Worm (Caenorhabditis elegans) whole organism, L4 larva: ENCODE measurements around the gene msp-55.

Experiments used
- F44E2.7 ChIP-seq: fragments of 200-800 bp; sonication (Bioruptor generic); IDR thresholded peaks from 2 replicates; pipeline ENCODE4 v2.1.2; 2022; ENCODE audit warnings: missing genetic modification characterization, missing compliant biosample characterization
- R02D3.7 ChIP-seq: fragments of 150-350 bp; sonication (generic microtip); optimal IDR thresholded peaks from 3 replicates; lab custom pipeline; 2014; ENCODE audit warnings: missing biosample characterization, missing genetic modification characterization
- Y5F2A.4 ChIP-seq: fragments of 200-800 bp; sonication (Bioruptor generic); optimal IDR thresholded peaks from 2 replicates; lab custom pipeline; 2018; ENCODE audit warnings: mild to moderate bottlenecking, missing genetic modification characterization, missing compliant biosample characterization
- ZK337.2 ChIP-seq: fragments of 200-800 bp; sonication (Bioruptor generic); IDR thresholded peaks from 2 replicates; pipeline ENCODE4 v1.3.6; 2022; ENCODE audit warnings: missing genetic modification reagents, missing genetic modification characterization, missing compliant biosample characterization
- aha-1 ChIP-seq: fragments of 150-350 bp; peaks from one replicate; lab custom pipeline; 2014; ENCODE audit warnings: missing biosample characterization, missing genetic modification characterization
- ces-1 ChIP-seq: fragments of 150-350 bp; sonication (generic microtip); optimal IDR thresholded peaks from 4 replicates; lab custom pipeline; 2014; ENCODE audit warnings: missing biosample characterization, missing genetic modification reagents, missing genetic modification characterization
- ctbp-1 ChIP-seq: fragments of 200-800 bp; sonication (Bioruptor generic); IDR thresholded peaks from 2 replicates; pipeline ENCODE4 v1.3.6; 2022; ENCODE audit warnings: missing genetic modification reagents, missing genetic modification characterization, missing compliant biosample characterization
- daf-16 ChIP-seq, 3 experiments: sonication (generic microtip); optimal IDR thresholded peaks; 2 replicates each; lab custom pipeline; 2016 to 2017; ENCODE audit warnings: missing genetic modification characterization in 3 of 3, missing genetic modification reagents in 3 of 3, mild to moderate bottlenecking in 2 of 3, missing compliant biosample characterization in 2 of 3, missing biosample characterization in 1 of 3, moderate library complexity in 1 of 3
- daf-19 ChIP-seq: fragments of 200-800 bp; sonication (Bioruptor generic); conservative IDR thresholded peaks from 2 replicates; pipeline ENCODE4 v1.3.6; 2022; ENCODE audit warnings: missing genetic modification characterization, missing compliant biosample characterization
- dmd-6 ChIP-seq: fragments of 200-800 bp; sonication (Bioruptor generic); IDR thresholded peaks from 2 replicates; pipeline ENCODE4 v1.3.6; 2022; ENCODE audit warnings: missing genetic modification reagents, missing genetic modification characterization, missing compliant biosample characterization
- dmd-8 ChIP-seq: fragments of 200-800 bp; sonication (Bioruptor generic); IDR thresholded peaks from 2 replicates; pipeline ENCODE4 v1.3.6; 2022; ENCODE audit warnings: missing genetic modification characterization, missing compliant biosample characterization
- dve-1 ChIP-seq: sonication (generic microtip); optimal IDR thresholded peaks from 2 replicates; lab custom pipeline; 2017; ENCODE audit warnings: antibody characterized with exemption, mild to moderate bottlenecking, missing genetic modification characterization, missing compliant biosample characterization; ENCODE audit not compliant: insufficient read depth
- fkh-10 ChIP-seq: fragments of 150-350 bp; optimal IDR thresholded peaks from 2 replicates; lab custom pipeline; 2014; ENCODE audit warnings: missing biosample characterization, missing genetic modification reagents, missing genetic modification characterization
- gei-8 ChIP-seq: fragments of 200-800 bp; sonication (Bioruptor generic); optimal IDR thresholded peaks from 2 replicates; lab custom pipeline; 2018; ENCODE audit warnings: mild to moderate bottlenecking, missing genetic modification characterization, missing compliant biosample characterization
- hif-1 ChIP-seq, 2 experiments: sonication (generic microtip); optimal IDR thresholded peaks; 2 replicates each; lab custom pipeline; 2016 to 2017; ENCODE audit warnings: missing compliant biosample characterization in 2 of 2, missing genetic modification characterization in 2 of 2, missing genetic modification reagents in 2 of 2, missing genotype in 2 of 2, mild to moderate bottlenecking in 1 of 2
- hlh-11 ChIP-seq: fragments of 200-800 bp; sonication (Bioruptor generic); optimal IDR thresholded peaks from 2 replicates; lab custom pipeline; 2018; ENCODE audit warnings: mild to moderate bottlenecking, missing genetic modification characterization, missing compliant biosample characterization
- hlh-30 ChIP-seq: sonication (generic microtip); optimal IDR thresholded peaks from 2 replicates; lab custom pipeline; 2017; ENCODE audit warnings: antibody characterized with exemption, mild to moderate bottlenecking, missing genetic modification characterization, missing compliant biosample characterization; ENCODE audit not compliant: insufficient read depth
- hmg-1.1 ChIP-seq: fragments of 200-800 bp; sonication (Bioruptor generic); IDR thresholded peaks from 2 replicates; pipeline ENCODE4 v1.3.6; 2022; ENCODE audit warnings: missing genetic modification reagents, missing genetic modification characterization, missing compliant biosample characterization
- lin-13 ChIP-seq: fragments of 150-350 bp; optimal IDR thresholded peaks from 2 replicates; lab custom pipeline; 2014; ENCODE audit warnings: missing biosample characterization, missing genetic modification reagents, missing genetic modification characterization
- lin-15B ChIP-seq: fragments of 150-350 bp; sonication (generic microtip); optimal IDR thresholded peaks from 3 replicates; lab custom pipeline; 2014; ENCODE audit warnings: missing biosample characterization, missing genetic modification characterization
- lsy-2 ChIP-seq, 2 experiments: fragments of 150-350 bp in 1 of 2; sonication (generic microtip) in 1 of 2; optimal IDR thresholded peaks; 2 replicates each; lab custom pipeline; 2014 to 2017; ENCODE audit warnings: missing biosample characterization in 2 of 2, missing genetic modification characterization in 2 of 2
- mdl-1 ChIP-seq, 2 experiments: fragments of 150-350 bp in 1 of 2; sonication (generic microtip) in 1 of 2; optimal IDR thresholded peaks; 2 replicates each; lab custom pipeline; 2014 to 2017; ENCODE audit warnings: missing biosample characterization in 2 of 2, missing genetic modification characterization in 2 of 2
- mep-1 ChIP-seq: fragments of 150-350 bp; sonication (generic microtip); optimal IDR thresholded peaks from 3 replicates; lab custom pipeline; 2014; ENCODE audit warnings: missing biosample characterization, missing genetic modification characterization
- mxl-2 ChIP-seq: fragments of 200-800 bp; sonication (Bioruptor generic); conservative IDR thresholded peaks from 2 replicates; pipeline ENCODE4 v1.3.6; 2022; ENCODE audit warnings: missing genetic modification reagents, missing genetic modification characterization, missing compliant biosample characterization
- nhr-10 ChIP-seq: fragments of 150-350 bp; optimal IDR thresholded peaks from 2 replicates; lab custom pipeline; 2014; ENCODE audit warnings: missing biosample characterization, missing genetic modification characterization
- nhr-237 ChIP-seq: sonication (generic microtip); optimal IDR thresholded peaks from 2 replicates; lab custom pipeline; 2017; ENCODE audit warnings: missing biosample characterization, missing genetic modification characterization
- nhr-28 ChIP-seq: fragments of 150-350 bp; optimal IDR thresholded peaks from 2 replicates; lab custom pipeline; 2014; ENCODE audit warnings: missing biosample characterization, missing genetic modification characterization
- nhr-6 ChIP-seq: fragments of 150-350 bp; optimal IDR thresholded peaks from 2 replicates; lab custom pipeline; 2014; ENCODE audit warnings: missing biosample characterization, missing genetic modification characterization
- php-3 ChIP-seq: fragments of 200-800 bp; sonication (Bioruptor generic); IDR thresholded peaks from 2 replicates; pipeline ENCODE4 v1.3.6; 2022; ENCODE audit warnings: missing genetic modification reagents, missing genetic modification characterization, missing compliant biosample characterization
- pqm-1 ChIP-seq: sonication (generic microtip); optimal IDR thresholded peaks from 2 replicates; lab custom pipeline; 2017; ENCODE audit warnings: missing biosample characterization, missing genetic modification characterization
- rbr-2 ChIP-seq: sonication (generic microtip); optimal IDR thresholded peaks from 2 replicates; lab custom pipeline; 2016; ENCODE audit warnings: missing genotype, missing genetic modification characterization, missing compliant biosample characterization
- sdz-12 ChIP-seq: fragments of 200-800 bp; sonication (Bioruptor generic); optimal IDR thresholded peaks from 2 replicates; lab custom pipeline; 2018; ENCODE audit warnings: mild to moderate bottlenecking, missing genetic modification characterization, missing compliant biosample characterization
- tag-97 ChIP-seq: fragments of 200-800 bp; sonication (Bioruptor generic); IDR thresholded peaks from 2 replicates; pipeline ENCODE4 v1.3.6; 2022; ENCODE audit warnings: missing genetic modification characterization, missing compliant biosample characterization
- unc-130 ChIP-seq: sonication (generic microtip); optimal IDR thresholded peaks from 2 replicates; lab custom pipeline; 2016; ENCODE audit warnings: missing genetic modification reagents, missing genetic modification characterization, missing compliant biosample characterization
- unc-62 ChIP-seq, 3 experiments: fragments of 150-350 bp in 1 of 3; sonication (generic microtip); optimal IDR thresholded peaks in 2 of 3; peaks in 1 of 3; 1 replicate in 1 of 3; 2 replicates in 2 of 3; lab custom pipeline; 2014 to 2017; ENCODE audit warnings: missing biosample characterization in 3 of 3, missing genetic modification characterization in 3 of 3, missing genetic modification reagents in 3 of 3, missing genotype in 1 of 3
- vab-7 ChIP-seq: fragments of 200-800 bp; sonication (Bioruptor generic); IDR thresholded peaks from 2 replicates; pipeline ENCODE4 v1.3.6; 2022; ENCODE audit warnings: missing genetic modification reagents, missing genetic modification characterization, missing compliant biosample characterization
- zfp-3 ChIP-seq: fragments of 200-800 bp; sonication (Bioruptor generic); conservative IDR thresholded peaks from 2 replicates; pipeline ENCODE4 v1.3.6; 2022; ENCODE audit warnings: missing genetic modification reagents, missing genetic modification characterization, missing compliant biosample characterization
- zip-11 ChIP-seq: fragments of 200-800 bp; sonication (Bioruptor generic); IDR thresholded peaks from 2 replicates; pipeline ENCODE4 v1.3.6; 2022; ENCODE audit warnings: missing genetic modification characterization, missing compliant biosample characterization
- zip-2 ChIP-seq: fragments of 150-350 bp; optimal IDR thresholded peaks from 2 replicates; lab custom pipeline; 2014; ENCODE audit warnings: missing biosample characterization, missing genetic modification characterization
- ztf-7 ChIP-seq: fragments of 150-350 bp; optimal IDR thresholded peaks from 2 replicates; lab custom pipeline; 2014; ENCODE audit warnings: missing biosample characterization, missing genetic modification characterization

Gene msp-55

DNA sequence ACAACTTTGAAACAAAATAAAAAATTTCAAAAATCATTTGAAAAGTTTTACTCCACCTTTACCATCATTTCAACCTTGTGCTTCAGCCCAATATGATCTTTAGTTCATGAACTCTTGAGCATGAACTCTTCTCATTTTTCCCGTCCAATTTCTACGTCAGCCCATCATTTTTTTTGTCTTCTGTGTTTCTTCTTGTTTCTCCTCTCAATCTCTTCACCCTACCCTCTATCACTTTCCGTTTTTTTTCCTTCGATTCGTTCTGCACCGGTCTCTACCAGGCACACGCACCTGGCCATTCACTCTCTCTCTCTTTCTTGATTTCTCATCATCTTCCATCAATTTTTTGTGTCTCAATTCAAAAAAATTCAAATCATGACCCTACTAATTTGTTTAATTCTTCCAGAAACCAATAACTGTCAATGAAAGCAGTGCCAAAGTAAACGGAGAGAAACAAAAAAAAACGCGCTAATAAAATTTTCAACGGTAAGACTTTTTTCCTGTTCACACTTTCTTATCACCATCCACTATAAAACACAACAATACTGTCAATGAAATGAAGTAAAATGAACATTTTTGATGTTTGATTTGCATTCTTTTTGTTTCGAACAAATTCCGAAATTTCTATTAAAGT is 27.2 kb upstream of the msp-55 start, which contains the start of gene pygo-1 (continued):
- TF ChIP-seq hlh-11 (tag; lab: Kevin White, UChicago) (peak; percentile 72), nhr-28 (tag; lab: Kevin White, UChicago) (peak; percentile 58), mxl-2 (GFP tag; lab: Robert Waterston, UW) (no peak), R02D3.7 (tag; lab: Kevin White, UChicago) (no peak), mep-1 (tag; lab: Kevin White, UChicago) (peak; percentile 18), dmd-6 (GFP tag; lab: Robert Waterston, UW) (peak; percentile 39), zip-11 (GFP tag; lab: Robert Waterston, UW) (no peak), nhr-10 (tag; lab: Kevin White, UChicago) (no peak), dmd-8 (GFP tag; lab: Robert Waterston, UW) (0 out of 2 replicates have a peak, but pooled peaks have one; percentile 38), vab-7 (no peak), gei-8 (GFP tag; lab: Kevin White, UChicago) (no peak), sdz-12 (GFP tag; lab: Kevin White, UChicago) (no peak), php-3 (GFP tag; lab: Robert Waterston, UW) (peak; percentile 63; the same call in 1 of the 2 replicates), dve-1 (peak; percentile 34), lin-13 (no peak), pqm-1 (tag; lab: Kevin White, UChicago) (peak; percentile 20), lin-15B (tag; lab: Kevin White, UChicago) (no peak)
- TF ChIP-seq, all 104 proteins: peak for 14

DNA sequence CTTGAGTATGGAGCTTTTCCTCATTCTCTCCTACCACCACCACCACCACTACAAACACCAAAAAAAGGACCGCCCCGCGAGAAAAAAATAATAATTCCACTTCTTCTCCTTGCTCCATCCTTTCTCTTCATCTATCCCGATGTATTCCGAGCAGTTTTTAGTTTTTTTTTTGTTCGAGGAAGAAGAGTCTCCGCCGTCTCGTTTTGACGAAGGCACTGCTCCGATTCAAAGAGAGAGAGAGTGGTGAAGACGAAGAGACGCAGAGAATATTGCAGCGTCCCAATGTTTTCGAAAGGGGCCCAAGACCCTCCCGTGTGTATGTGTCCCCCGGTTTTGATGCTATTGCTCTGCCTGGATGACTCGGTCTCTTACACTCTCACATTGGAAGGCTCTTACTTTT is 25.3 kb upstream of the msp-55 start:
- peak in 1 of 2 experiments; percentile 9 for TF ChIP-seq hif-1 (tag; optimal IDR thresholded peaks at IDR 0.05; lab: Kevin White, UChicago)
- TF ChIP-seq aha-1 (tag; lab: Kevin White, UChicago): peak; percentile 45
- peak in 1 of 2 experiments; percentile 0 for TF ChIP-seq lsy-2 (tag; optimal IDR thresholded peaks at IDR 0.05; lab: Kevin White, UChicago)
- TF ChIP-seq tag-97: no peak
- TF ChIP-seq ztf-7 (tag; lab: Kevin White, UChicago): no peak
- TF ChIP-seq mep-1 (tag; lab: Kevin White, UChicago): peak; percentile 41
- peak; percentile 3 for TF ChIP-seq hlh-30 (tag; lab: Kevin White, UChicago)
- peak; percentile 48; the same call in 1 of the 2 replicates for TF ChIP-seq hmg-1.1 (GFP tag; lab: Robert Waterston, UW)
- peak; percentile 63 for TF ChIP-seq rbr-2

DNA sequence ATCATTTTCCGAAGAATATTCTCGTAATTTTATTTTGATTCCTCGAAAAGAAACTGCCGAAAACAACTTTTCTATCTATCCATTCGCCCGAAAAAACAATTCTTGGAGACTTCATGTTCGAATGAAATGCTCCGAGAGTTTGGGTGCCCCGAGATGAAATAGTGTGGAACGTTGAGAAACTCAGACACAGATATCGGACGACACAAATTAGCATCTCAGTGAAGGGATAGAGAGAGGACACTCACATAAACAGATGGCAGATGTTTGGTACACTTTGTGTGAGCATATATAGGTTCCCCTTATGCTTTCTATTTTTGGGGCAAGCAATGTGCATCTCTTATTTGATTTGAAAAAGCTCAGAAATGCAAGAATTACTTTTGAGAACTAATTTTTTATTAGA is 23.0 kb upstream of the msp-55 start:
- no peak for TF ChIP-seq rbr-2
- no peak for TF ChIP-seq mdl-1 (tag; optimal IDR thresholded peaks at IDR 0.05; lab: Kevin White, UChicago)
- TF ChIP-seq Y5F2A.4 (GFP tag; lab: Kevin White, UChicago): no peak
- no peak for TF ChIP-seq zip-2 (tag; lab: Kevin White, UChicago)
- peak in 1 of 2 experiments; percentile 60 for TF ChIP-seq unc-62 (GFP tag; optimal IDR thresholded peaks at IDR 0.05 in 1 of 2; lab: Kevin White, UChicago)
- TF ChIP-seq unc-62 (tag; optimal IDR thresholded peaks at IDR 0.05; lab: Kevin White, UChicago): no peak
- no peak for TF ChIP-seq unc-130
- no peak for TF ChIP-seq ZK337.2 (GFP tag; lab: Robert Waterston, UW)
- peak in 1 of 2 experiments; percentile 32 for TF ChIP-seq daf-16 (GFP tag; optimal IDR thresholded peaks at IDR 0.05; lab: Kevin White, UChicago)
- no peak for TF ChIP-seq daf-16 (tag; optimal IDR thresholded peaks at IDR 0.05; lab: Kevin White, UChicago)
- peak; percentile 88 for TF ChIP-seq aha-1 (tag; lab: Kevin White, UChicago)
- TF ChIP-seq sdz-12 (GFP tag; lab: Kevin White, UChicago): no peak
- TF ChIP-seq F44E2.7: no peak
- TF ChIP-seq lsy-2 (tag; optimal IDR thresholded peaks at IDR 0.05; lab: Kevin White, UChicago): peak in 1 of 2 experiments; percentile 12

DNA sequence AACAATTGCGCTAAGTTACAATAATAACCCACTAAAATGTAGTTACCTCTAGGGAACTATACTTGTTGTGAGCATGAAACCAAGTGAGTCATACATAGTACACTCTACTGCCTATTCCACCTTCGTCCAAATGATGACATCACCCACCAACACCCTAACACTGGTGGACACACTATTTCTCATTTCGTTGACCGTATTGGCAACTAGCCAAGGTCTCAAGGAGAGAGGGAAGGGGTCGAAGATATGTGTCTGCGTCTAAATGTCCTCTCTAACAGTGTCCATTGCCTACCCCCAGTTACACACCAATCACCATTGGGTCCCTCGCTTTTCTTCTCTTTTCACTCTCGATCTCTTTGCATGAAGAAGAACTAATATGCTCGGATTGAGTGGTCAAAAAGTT is 22.1 kb upstream of the msp-55 start:
- TF ChIP-seq rbr-2: no peak
- TF ChIP-seq nhr-28 (tag; lab: Kevin White, UChicago): no peak
- no peak for TF ChIP-seq daf-19 (GFP tag; lab: Robert Waterston, UW)
- TF ChIP-seq nhr-6: peak; percentile 56
- TF ChIP-seq zfp-3: no peak
- peak; percentile 85 for TF ChIP-seq aha-1 (tag; lab: Kevin White, UChicago)
- TF ChIP-seq ces-1 (GFP tag; lab: Kevin White, UChicago): no peak
- TF ChIP-seq hlh-11 (tag; lab: Kevin White, UChicago): no peak
- TF ChIP-seq hmg-1.1 (GFP tag; lab: Robert Waterston, UW): 0 out of 2 replicates have a peak, but pooled peaks have one; percentile 29
- TF ChIP-seq fkh-10 (GFP tag; lab: Kevin White, UChicago): no peak
- TF ChIP-seq nhr-237 (tag; lab: Kevin White, UChicago): no peak
- TF ChIP-seq unc-62 (GFP tag; optimal IDR thresholded peaks at IDR 0.05 in 1 of 2; lab: Kevin White, UChicago): peak in 1 of 2 experiments; percentile 63
- no peak for TF ChIP-seq unc-62 (tag; optimal IDR thresholded peaks at IDR 0.05; lab: Kevin White, UChicago)
- TF ChIP-seq ctbp-1 (GFP tag; lab: Robert Waterston, UW): no peak
